Fruit fly (Drosophila melanogaster) whole organism, embryonic: ENCODE data around the gene CG13457.

Source experiments
- Atf3 ChIP-seq: fragments of 200-800 bp; sonication (Bioruptor generic); optimal IDR thresholded peaks from 3 replicates; lab custom pipeline; 2016; ENCODE audit warnings: missing biosample characterization, missing genetic modification characterization
- CG10209 ChIP-seq: fragments of 200-800 bp; sonication (Bioruptor generic); optimal IDR thresholded peaks from 3 replicates; lab custom pipeline; 2017; ENCODE audit warnings: missing biosample characterization, mild to moderate bottlenecking, missing genetic modification characterization, missing genetic modification reagents
- CG10543 ChIP-seq: fragments of 200-800 bp; sonication (Bioruptor generic); optimal IDR thresholded peaks from 3 replicates; lab custom pipeline; 2017; ENCODE audit warnings: missing biosample characterization, mild to moderate bottlenecking, missing genetic modification characterization, moderate library complexity
- CG12104 ChIP-seq: fragments of 200-800 bp; sonication (Bioruptor generic); optimal IDR thresholded peaks from 3 replicates; lab custom pipeline; 2016; ENCODE audit warnings: missing biosample characterization, missing genetic modification characterization
- CG1233 ChIP-seq: fragments of 200-800 bp; sonication (Bioruptor generic); optimal IDR thresholded peaks from 4 replicates; lab custom pipeline; 2018; ENCODE audit warnings: missing biosample characterization, mild to moderate bottlenecking, missing genetic modification characterization
- CG13296 ChIP-seq: fragments of 200-800 bp; sonication (Bioruptor generic); optimal IDR thresholded peaks from 3 replicates; lab custom pipeline; 2018; ENCODE audit warnings: missing biosample characterization, mild to moderate bottlenecking, missing genetic modification characterization
- CG15073 ChIP-seq: fragments of 200-800 bp; sonication (Bioruptor generic); optimal IDR thresholded peaks from 2 replicates; lab custom pipeline; 2016; ENCODE audit warnings: missing biosample characterization, missing genetic modification characterization
- CG15601 ChIP-seq: fragments of 200-800 bp; sonication (Bioruptor generic); optimal IDR thresholded peaks from 3 replicates; lab custom pipeline; 2019; ENCODE audit warnings: missing biosample characterization, mild to moderate bottlenecking, missing genetic modification characterization, moderate library complexity
- CG30020 ChIP-seq: fragments of 200-800 bp; optimal IDR thresholded peaks from 2 replicates; lab custom pipeline; 2019; ENCODE audit warnings: missing biosample characterization, mild to moderate bottlenecking, missing genetic modification characterization, moderate library complexity
- CG31365 ChIP-seq: fragments of 200-800 bp; sonication (Bioruptor generic); optimal IDR thresholded peaks from 2 replicates; lab custom pipeline; 2018; ENCODE audit warnings: missing biosample characterization, mild to moderate bottlenecking, missing genetic modification characterization
- CG32772 ChIP-seq: fragments of 200-800 bp; sonication (Bioruptor generic); IDR thresholded peaks from 2 replicates; pipeline ENCODE4 v1.3.6; 2022; ENCODE audit warnings: missing biosample characterization, missing genetic modification characterization
- CG33557 ChIP-seq: fragments of 200-800 bp; sonication (Bioruptor generic); optimal IDR thresholded peaks from 2 replicates; lab custom pipeline; 2019; ENCODE audit warnings: missing biosample characterization, mild to moderate bottlenecking, missing genetic modification characterization, moderate library complexity
- CG3995 ChIP-seq: fragments of 200-800 bp; sonication (Bioruptor generic); optimal IDR thresholded peaks from 3 replicates; lab custom pipeline; 2016; ENCODE audit warnings: missing biosample characterization, missing genetic modification characterization
- CG4360 ChIP-seq: fragments of 200-800 bp; sonication (Bioruptor generic); IDR thresholded peaks from 2 replicates; pipeline ENCODE4 v1.3.6; 2022; ENCODE audit warnings: missing biosample characterization, missing genetic modification characterization
- CG43689 ChIP-seq: fragments of 200-800 bp; sonication (Bioruptor generic); IDR thresholded peaks from 2 replicates; pipeline ENCODE4 v1.3.6; 2022; ENCODE audit warnings: missing biosample characterization, missing genetic modification characterization
- CG4854 ChIP-seq: fragments of 200-800 bp; sonication (Bioruptor generic); optimal IDR thresholded peaks from 2 replicates; lab custom pipeline; 2016; ENCODE audit warnings: missing biosample characterization, missing genetic modification characterization, inconsistent platforms
- CG6175 ChIP-seq: fragments of 200-800 bp; sonication (Bioruptor generic); IDR thresholded peaks from 3 replicates; pipeline ENCODE4 v1.3.6; 2022; ENCODE audit warnings: missing biosample characterization, missing genetic modification characterization
- CG7357 ChIP-seq: fragments of 200-800 bp; sonication (Bioruptor generic); IDR thresholded peaks from 3 replicates; pipeline ENCODE4 v1.3.6; 2022; ENCODE audit warnings: missing biosample characterization, missing genetic modification characterization
- CG9609 ChIP-seq: fragments of 200-800 bp; sonication (Bioruptor generic); optimal IDR thresholded peaks from 3 replicates; lab custom pipeline; 2016; ENCODE audit warnings: missing biosample characterization, missing genetic modification characterization
- CG9876 ChIP-seq: fragments of 200-800 bp; sonication (Bioruptor generic); optimal IDR thresholded peaks from 2 replicates; lab custom pipeline; 2016; ENCODE audit warnings: missing biosample characterization, missing genetic modification characterization
- Chrac-16 ChIP-seq: fragments of 200-800 bp; sonication (Bioruptor generic); optimal IDR thresholded peaks from 3 replicates; lab custom pipeline; 2016; ENCODE audit warnings: missing biosample characterization, missing genetic modification characterization
- Doc2 ChIP-seq: fragments of 200-800 bp; sonication (Bioruptor generic); IDR thresholded peaks from 2 replicates; pipeline ENCODE4 v1.3.6; 2022; ENCODE audit warnings: missing biosample characterization, missing genetic modification characterization
- Max ChIP-seq: fragments of 200-800 bp; sonication (Bioruptor generic); optimal IDR thresholded peaks from 2 replicates; lab custom pipeline; 2016; ENCODE audit warnings: missing biosample characterization, mild to moderate bottlenecking, missing genetic modification characterization
- Meics ChIP-seq: fragments of 200-800 bp; sonication (Bioruptor generic); optimal IDR thresholded peaks from 2 replicates; lab custom pipeline; 2017; ENCODE audit warnings: missing biosample characterization, mild to moderate bottlenecking, missing genetic modification characterization
- Nf-YC ChIP-seq: fragments of 200-800 bp; optimal IDR thresholded peaks from 3 replicates; lab custom pipeline; 2019; ENCODE audit warnings: missing biosample characterization, mild to moderate bottlenecking, missing genetic modification characterization, moderate library complexity
- NfI ChIP-seq: fragments of 200-800 bp; sonication (Bioruptor generic); optimal IDR thresholded peaks from 3 replicates; lab custom pipeline; 2018; ENCODE audit warnings: missing biosample characterization, mild to moderate bottlenecking, missing genetic modification characterization, moderate library complexity
- Vsx1 ChIP-seq: fragments of 200-800 bp; sonication (Bioruptor generic); optimal IDR thresholded peaks from 2 replicates; lab custom pipeline; 2017; ENCODE audit warnings: missing biosample characterization, mild to moderate bottlenecking, missing genetic modification characterization, missing genetic modification reagents
- Xrp1 ChIP-seq: fragments of 200-800 bp; sonication (Bioruptor generic); IDR thresholded peaks from 2 replicates; pipeline ENCODE4 v1.3.6; 2022; ENCODE audit warnings: missing biosample characterization, missing genetic modification characterization
- aop ChIP-seq: fragments of 200-800 bp; sonication (Bioruptor generic); IDR thresholded peaks from 2 replicates; pipeline ENCODE4 v1.3.6; 2022; ENCODE audit warnings: missing biosample characterization, missing genetic modification characterization
- ash1 ChIP-seq: fragments of 200-800 bp; sonication (Bioruptor generic); optimal IDR thresholded peaks from 2 replicates; lab custom pipeline; 2018; ENCODE audit warnings: missing biosample characterization, mild to moderate bottlenecking, missing genetic modification characterization
- ato ChIP-seq: fragments of 200-800 bp; sonication (Bioruptor generic); IDR thresholded peaks from 2 replicates; pipeline ENCODE4 v1.3.6; 2022; ENCODE audit warnings: missing biosample characterization, missing genetic modification characterization; ENCODE audit not compliant: partially characterized antibody
- bsh ChIP-seq, 2 experiments: fragments of 200-800 bp; sonication (Bioruptor generic); optimal IDR thresholded peaks; 2 replicates each; lab custom pipeline; 2017 to 2018; ENCODE audit warnings: mild to moderate bottlenecking in 2 of 2, missing biosample characterization in 2 of 2, missing genetic modification characterization in 2 of 2, moderate library complexity in 1 of 2
- cas ChIP-seq: fragments of 200-800 bp; sonication (Bioruptor generic); IDR thresholded peaks from 2 replicates; pipeline ENCODE4 v1.3.6; 2022; ENCODE audit warnings: missing biosample characterization, missing genetic modification characterization
- chn ChIP-seq: fragments of 200-800 bp; sonication (Bioruptor generic); optimal IDR thresholded peaks from 2 replicates; lab custom pipeline; 2016; ENCODE audit warnings: missing biosample characterization, missing genetic modification characterization
- dimm ChIP-seq: fragments of 200-800 bp; sonication (Bioruptor generic); IDR thresholded peaks from 2 replicates; pipeline ENCODE4 v1.3.6; 2022; ENCODE audit warnings: missing biosample characterization, missing genetic modification characterization
- esg ChIP-seq: fragments of 200-800 bp; sonication (Bioruptor generic); conservative IDR thresholded peaks from 2 replicates; pipeline ENCODE4 v1.3.6; 2022; ENCODE audit warnings: missing biosample characterization, missing genetic modification characterization
- grau ChIP-seq: fragments of 200-800 bp; optimal IDR thresholded peaks from 3 replicates; lab custom pipeline; 2019; ENCODE audit warnings: missing biosample characterization, mild to moderate bottlenecking, missing genetic modification characterization, moderate library complexity
- grn ChIP-seq: fragments of 200-800 bp; sonication (Bioruptor generic); optimal IDR thresholded peaks from 3 replicates; lab custom pipeline; 2017; ENCODE audit warnings: missing biosample characterization, missing genetic modification characterization
- hb ChIP-seq: fragments of 200-800 bp; sonication (Bioruptor generic); IDR thresholded peaks from 3 replicates; pipeline ENCODE4 v1.3.6; 2022; ENCODE audit warnings: missing biosample characterization, missing genetic modification characterization; ENCODE audit not compliant: partially characterized antibody
- inv ChIP-seq: fragments of 200-800 bp; sonication (Bioruptor generic); IDR thresholded peaks from 2 replicates; pipeline ENCODE4 v1.3.6; 2022; ENCODE audit warnings: missing biosample characterization, missing genetic modification characterization; ENCODE audit not compliant: partially characterized antibody
- jing ChIP-seq: fragments of 200-800 bp; sonication (Bioruptor generic); optimal IDR thresholded peaks from 2 replicates; lab custom pipeline; 2018; ENCODE audit warnings: missing biosample characterization, mild to moderate bottlenecking, missing genetic modification characterization
- maf-S ChIP-seq: fragments of 200-800 bp; sonication (Bioruptor generic); optimal IDR thresholded peaks from 2 replicates; lab custom pipeline; 2016; ENCODE audit warnings: missing biosample characterization, missing genetic modification characterization
- nom ChIP-seq: fragments of 200-800 bp; sonication (Bioruptor generic); optimal IDR thresholded peaks from 2 replicates; lab custom pipeline; 2017; ENCODE audit warnings: missing biosample characterization, missing genetic modification characterization, mild to moderate bottlenecking, moderate library complexity, missing genetic modification reagents
- seq ChIP-seq: fragments of 200-800 bp; sonication (Bioruptor generic); IDR thresholded peaks from 2 replicates; pipeline ENCODE4 v1.3.6; 2022; ENCODE audit warnings: missing biosample characterization, missing genetic modification characterization
- sim ChIP-seq: fragments of 200-800 bp; sonication (Bioruptor generic); IDR thresholded peaks from 2 replicates; pipeline ENCODE4 v1.3.6; 2022; ENCODE audit warnings: missing biosample characterization, missing genetic modification characterization
- stc ChIP-seq: fragments of 200-800 bp; sonication (Bioruptor generic); IDR thresholded peaks from 2 replicates; pipeline ENCODE4 v1.3.6; 2022; ENCODE audit warnings: missing biosample characterization, missing genetic modification characterization
- tup ChIP-seq: fragments of 200-800 bp; sonication (Bioruptor generic); optimal IDR thresholded peaks from 2 replicates; lab custom pipeline; 2016; ENCODE audit warnings: missing biosample characterization, mild to moderate bottlenecking, missing genetic modification characterization, moderate library complexity
- wek ChIP-seq: fragments of 200-800 bp; sonication (Bioruptor generic); optimal IDR thresholded peaks from 3 replicates; lab custom pipeline; 2018; ENCODE audit warnings: missing biosample characterization, mild to moderate bottlenecking, missing genetic modification characterization, moderate library complexity

CG13457 gene

DNA sequence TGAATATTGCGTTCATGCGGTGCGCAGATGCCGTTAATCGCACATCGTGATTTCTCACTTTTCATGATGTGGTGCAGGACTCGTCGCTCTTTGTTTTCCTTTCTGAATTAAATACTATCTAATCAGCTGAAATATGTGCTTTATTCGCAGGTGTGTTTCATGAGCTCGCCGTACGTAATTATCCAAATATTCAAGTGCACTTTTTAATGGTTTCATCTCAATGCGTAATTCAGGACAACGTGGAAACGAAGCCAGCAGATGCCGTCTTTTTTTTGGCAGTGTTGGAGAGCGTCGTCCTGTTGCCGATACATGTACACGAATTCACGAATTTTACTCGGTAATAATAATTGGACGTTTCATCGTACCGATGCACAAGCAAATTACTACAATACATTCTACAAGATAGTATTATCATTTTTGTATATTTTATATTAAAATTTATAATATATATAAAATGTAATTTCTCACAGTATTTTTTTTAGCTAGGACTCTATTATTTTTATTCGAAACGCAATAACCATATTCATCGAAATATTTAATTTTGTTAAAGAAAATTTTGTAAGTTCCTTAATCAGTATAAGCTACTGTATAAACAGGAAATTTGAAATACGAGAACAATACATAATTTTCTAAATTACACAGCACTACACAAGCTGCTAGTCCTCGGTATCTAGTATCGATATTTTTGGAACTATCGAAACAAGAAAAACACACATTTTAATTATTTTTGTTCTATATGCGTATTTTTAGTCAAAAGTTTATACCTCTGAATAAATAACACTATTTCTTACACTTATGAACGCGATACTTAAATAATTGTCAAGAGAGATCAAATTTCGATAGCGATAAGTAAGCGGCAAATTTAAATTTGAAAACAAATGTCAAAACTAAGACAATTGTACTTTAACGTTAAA, 5.7 kb upstream of the CG13457 start, which contains the start of gene CG12316 (continued):
- TF ChIP-seq CG4360 (0 out of 2 replicates have a peak, but pooled peaks have one; percentile 7), CG10209 (GFP tag; lab: Kevin White, UChicago) (peak; percentile 90), aop (GFP tag; lab: Robert Waterston, UW) (0 out of 2 replicates have a peak, but pooled peaks have one; percentile 51), Atf3 (GFP tag; lab: Kevin White, UChicago) (peak; percentile 92), Xrp1 (GFP tag; lab: Robert Waterston, UW) (peak; percentile 93), CG9876 (GFP tag; lab: Kevin White, UChicago) (peak; percentile 74), CG3995 (GFP tag; lab: Kevin White, UChicago) (peak; percentile 77), inv (peak; percentile 53), ash1 (peak; percentile 67), CG32772 (GFP tag; lab: Robert Waterston, UW) (no peak; the same call in none of the 2 replicates), Meics (GFP tag; lab: Kevin White, UChicago) (peak; percentile 93), CG4854 (GFP tag; lab: Kevin White, UChicago) (peak; percentile 86), bsh (GFP tag; optimal IDR thresholded peaks at IDR 0.05; lab: Kevin White, UChicago) (peak; percentile 93 to 96), tup (GFP tag; lab: Kevin White, UChicago) (peak; percentile 87), hb (no peak; the same call in 2 of the 3 replicates), seq (GFP tag; lab: Robert Waterston, UW) (peak; percentile 87), CG33557 (GFP tag; lab: Kevin White, UChicago) (peak; percentile 96), CG15601 (tag; lab: Kevin White, UChicago) (peak; percentile 81), maf-S (GFP tag; lab: Kevin White, UChicago) (peak; percentile 89), CG13296 (peak; percentile 93), dimm (GFP tag; lab: Robert Waterston, UW) (no peak; the same call in none of the 2 replicates), Max (GFP tag; lab: Kevin White, UChicago) (peak; percentile 85), chn (GFP tag; lab: Kevin White, UChicago) (peak; percentile 91), CG10543 (GFP tag; lab: Kevin White, UChicago) (peak; percentile 96), grn (peak; percentile 59), Nf-YC (tag; lab: Kevin White, UChicago) (peak; percentile 82), nom (peak; percentile 95), stc (peak; percentile 89), jing (peak; percentile 77), cas (GFP tag; lab: Robert Waterston, UW) (0 out of 2 replicates have a peak, but pooled peaks have one; percentile 19), CG9609 (GFP tag; lab: Kevin White, UChicago) (peak; percentile 93), Chrac-16 (GFP tag; lab: Kevin White, UChicago) (peak; percentile 86), NfI (GFP tag; lab: Kevin White, UChicago) (peak; percentile 90), Doc2 (GFP tag; lab: Robert Waterston, UW) (no peak; the same call in 1 of the 2 replicates), CG1233 (GFP tag; lab: Kevin White, UChicago) (peak; percentile 91), grau (tag; lab: Kevin White, UChicago) (peak; percentile 91), CG7357 (GFP tag; lab: Robert Waterston, UW) (peak; percentile 74), CG31365 (tag; lab: Kevin White, UChicago) (peak; percentile 85), ato (peak; percentile 36; the same call in 1 of the 2 replicates), sim (peak; percentile 85), CG43689 (GFP tag; lab: Robert Waterston, UW) (peak; percentile 34), wek (GFP tag; lab: Kevin White, UChicago) (peak; percentile 86), CG12104 (peak; percentile 85), CG6175 (GFP tag; lab: Robert Waterston, UW) (peak; percentile 61; the same call in 1 of the 3 replicates), Vsx1 (peak; percentile 81), CG30020 (tag; lab: Kevin White, UChicago) (peak; percentile 77), CG15073 (GFP tag; lab: Kevin White, UChicago) (no peak), esg (GFP tag; lab: Robert Waterston, UW) (peak; percentile 83)
